Worm (Caenorhabditis elegans): ENCODE results near the gene K09A9.6.

- no peak for TF ChIP-seq mec-3 (tag; optimal IDR thresholded peaks at IDR 0.05; ENCODE audit: borderline replicate concordance)
- TF ChIP-seq ceh-19 (GFP tag; optimal IDR thresholded peaks at IDR 0.05) = no peak
- no peak for TF ChIP-seq fax-1 (tag; optimal IDR thresholded peaks at IDR 0.05)
- TF ChIP-seq unc-3 (GFP tag; conservative IDR thresholded peaks at IDR 0.05) = no peak
- no peak for TF ChIP-seq unc-3 (tag; optimal IDR thresholded peaks at IDR 0.05)
- TF ChIP-seq pqm-1 (tag; optimal IDR thresholded peaks at IDR 0.05) = no peak
- TF ChIP-seq dve-1 (tag; optimal IDR thresholded peaks at IDR 0.05) = no peak
- TF ChIP-seq ama-1 (optimal IDR thresholded peaks at IDR 0.05) = no peak
- TF ChIP-seq eyg-1 (tag; optimal IDR thresholded peaks at IDR 0.05) = no peak
Measured at ce11 chrX:15628945-15629344, 51.9 kb downstream of the K09A9.6 start.
